Worm (Caenorhabditis elegans): Measurements from ENCODE around the gene F54D8.10.
"Not testable (repeated sequence)": the region's sequence is repeated elsewhere in the genome, so short reads cannot be mapped to it uniquely, and the experiment has no call there.

F54D8.10 gene

DNA sequence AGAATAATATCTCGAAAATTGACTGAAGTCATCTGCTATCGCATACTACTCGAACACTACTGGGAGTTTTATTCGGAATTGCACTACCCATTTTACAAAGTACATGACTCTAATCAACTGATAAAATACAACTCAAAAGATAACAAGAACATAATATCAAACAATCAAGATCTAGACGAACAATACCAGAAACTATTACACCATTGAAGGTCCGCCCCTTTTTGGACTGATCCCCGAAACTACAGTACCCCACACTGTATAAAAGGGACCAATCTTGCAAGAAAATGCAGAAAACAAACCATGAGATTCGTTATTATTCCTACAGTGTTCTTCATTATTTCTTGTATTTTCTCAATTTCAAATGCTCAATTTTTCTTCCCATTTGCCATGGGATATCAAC lies at the start of gene F54D8.10:
Gene F54D8.10, plus strand, starts transcription at position 301 of the 400 bp plus-strand sequence.
- TF ChIP-seq tab-1 (GFP tag; IDR thresholded peaks at IDR 0.05), result no peak
- TF ChIP-seq cog-1 (tag; optimal IDR thresholded peaks at IDR 0.05), result no peak
- no peak for TF ChIP-seq ztf-23 (GFP tag; IDR thresholded peaks at IDR 0.05)
- no peak for TF ChIP-seq ref-1 (GFP tag; conservative IDR thresholded peaks at IDR 0.05)
- TF ChIP-seq med-1 (GFP tag; optimal IDR thresholded peaks at IDR 0.05; ENCODE audit: insufficient read depth), result no peak
- TF ChIP-seq klf-2 (GFP tag; conservative IDR thresholded peaks at IDR 0.05), result no peak
- TF ChIP-seq T22C8.4 (GFP tag; IDR thresholded peaks at IDR 0.05), result no peak
- no peak for TF ChIP-seq flt-1 (GFP tag; IDR thresholded peaks at IDR 0.05)
- TF ChIP-seq ztf-29 (GFP tag; IDR thresholded peaks at IDR 0.05), result no peak

DNA sequence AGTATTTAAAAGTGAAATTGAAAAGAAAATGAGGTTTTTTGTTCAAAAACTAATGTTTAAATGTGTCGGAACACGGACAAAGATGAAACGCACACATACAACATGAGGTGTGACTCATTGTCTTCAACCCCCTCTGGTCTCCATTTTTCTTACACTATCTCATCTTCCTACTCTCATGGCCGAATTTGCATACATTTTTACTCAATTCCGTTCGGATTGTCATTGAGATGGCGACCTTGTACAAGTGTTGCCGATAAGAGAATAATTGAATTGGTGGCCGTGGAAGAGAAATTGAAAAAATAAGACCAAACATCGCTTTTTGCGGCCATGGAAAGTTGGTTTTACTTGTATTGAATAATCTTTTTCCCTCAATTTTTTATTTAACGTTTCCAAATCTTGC lies 47.4 kb upstream of the F54D8.10 start, which contains the start of gene txbp-3:
Gene txbp-3, minus strand, starts transcription at position 285 of the 400 bp plus-strand sequence.
- TF ChIP-seq cog-1 (tag; optimal IDR thresholded peaks at IDR 0.05) (peak; percentile 21), ref-1 (GFP tag; conservative IDR thresholded peaks at IDR 0.05) (no peak), med-1 (GFP tag; optimal IDR thresholded peaks at IDR 0.05; ENCODE audit: insufficient read depth) (no peak), ztf-23 (GFP tag; IDR thresholded peaks at IDR 0.05) (peak; percentile 71), klf-2 (GFP tag; conservative IDR thresholded peaks at IDR 0.05) (no peak), ztf-29 (GFP tag; IDR thresholded peaks at IDR 0.05) (no peak), T22C8.4 (GFP tag; IDR thresholded peaks at IDR 0.05) (no peak), flt-1 (GFP tag; IDR thresholded peaks at IDR 0.05) (no peak), tab-1 (GFP tag; IDR thresholded peaks at IDR 0.05) (no peak)

DNA sequence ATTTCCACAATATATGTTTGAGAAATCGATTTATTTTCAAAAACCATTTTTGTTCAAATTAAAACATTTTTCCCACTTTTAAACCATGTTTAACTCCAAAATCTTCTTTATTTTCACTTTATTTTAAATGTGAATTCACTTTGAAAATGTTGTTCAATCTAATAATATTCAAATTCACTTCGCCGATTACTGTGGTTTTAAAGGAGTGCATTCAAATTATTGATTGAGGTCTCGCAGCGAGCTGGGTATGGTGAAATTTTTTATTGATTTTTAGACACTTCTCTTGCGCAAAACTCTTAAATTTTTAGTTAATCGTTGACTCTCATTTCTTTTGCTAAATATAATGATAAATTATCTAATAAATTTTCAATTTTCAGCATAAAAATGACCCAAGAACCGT lies 46.9 kb upstream of the F54D8.10 start, which contains the start of gene C45G9.5:
Gene C45G9.5, plus strand, starts transcription at position 378 of the 400 bp plus-strand sequence.
- TF ChIP-seq flt-1 (GFP tag; IDR thresholded peaks at IDR 0.05) (no peak), tab-1 (GFP tag; IDR thresholded peaks at IDR 0.05) (no peak), med-1 (GFP tag; optimal IDR thresholded peaks at IDR 0.05; ENCODE audit: insufficient read depth) (no peak), ztf-23 (GFP tag; IDR thresholded peaks at IDR 0.05) (no peak), klf-2 (GFP tag; conservative IDR thresholded peaks at IDR 0.05) (no peak), T22C8.4 (GFP tag; IDR thresholded peaks at IDR 0.05) (no peak), cog-1 (tag; optimal IDR thresholded peaks at IDR 0.05) (no peak), ztf-29 (GFP tag; IDR thresholded peaks at IDR 0.05) (no peak), ref-1 (GFP tag; conservative IDR thresholded peaks at IDR 0.05) (no peak)

DNA sequence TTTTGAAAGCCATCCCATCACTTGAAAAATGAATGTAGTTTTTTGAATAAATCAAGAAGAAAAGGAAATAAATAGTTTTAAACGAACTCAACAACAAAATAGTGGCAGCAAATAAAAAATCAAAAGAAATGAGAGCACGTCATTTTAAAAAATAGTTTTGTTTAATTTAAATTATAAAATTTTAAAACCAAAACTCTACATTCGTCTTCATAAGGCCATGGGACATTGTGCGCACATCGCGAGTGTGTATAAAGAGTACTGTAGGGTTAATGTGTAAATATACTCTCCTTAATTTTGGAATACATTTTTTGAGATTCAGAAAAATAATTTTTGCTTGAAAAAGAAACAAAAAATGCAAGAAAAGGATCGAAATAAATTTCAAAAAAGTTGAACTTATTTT lies 42.7 kb upstream of the F54D8.10 start, which contains the start of gene C45G9.15:
Gene C45G9.15, minus strand, starts transcription at position 101 of the 400 bp plus-strand sequence.
- TF ChIP-seq tab-1 (GFP tag; IDR thresholded peaks at IDR 0.05) (no peak), med-1 (GFP tag; optimal IDR thresholded peaks at IDR 0.05; ENCODE audit: insufficient read depth) (no peak), ztf-23 (GFP tag; IDR thresholded peaks at IDR 0.05) (no peak), ref-1 (GFP tag; conservative IDR thresholded peaks at IDR 0.05) (no peak), cog-1 (tag; optimal IDR thresholded peaks at IDR 0.05) (no peak), flt-1 (GFP tag; IDR thresholded peaks at IDR 0.05) (no peak), klf-2 (GFP tag; conservative IDR thresholded peaks at IDR 0.05) (no peak), ztf-29 (GFP tag; IDR thresholded peaks at IDR 0.05) (no peak), T22C8.4 (GFP tag; IDR thresholded peaks at IDR 0.05) (no peak)

DNA sequence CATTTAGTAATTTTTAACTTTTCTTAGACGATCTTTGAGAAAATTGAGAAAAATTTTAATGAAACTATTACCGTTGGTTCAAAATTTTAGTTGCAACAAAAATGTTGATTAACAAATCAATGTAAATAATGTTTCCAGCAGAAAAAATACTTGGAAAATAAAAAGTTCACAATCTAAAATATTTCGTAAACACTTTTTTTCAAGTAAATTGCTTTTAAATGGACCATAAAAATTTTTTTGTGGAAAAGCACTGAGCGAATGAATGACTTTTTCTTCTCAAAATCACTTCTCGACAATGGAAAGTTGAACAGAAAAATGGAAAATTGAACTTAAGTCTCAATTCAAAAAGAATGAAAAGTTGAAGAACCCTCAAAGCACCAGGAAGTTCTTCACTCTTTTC lies 41.1 kb upstream of the F54D8.10 start, which contains the start of gene C45G9.8:
Gene C45G9.8, minus strand, starts transcription at position 101 of the 400 bp plus-strand sequence.
- TF ChIP-seq T22C8.4 (GFP tag; IDR thresholded peaks at IDR 0.05) (no peak), klf-2 (GFP tag; conservative IDR thresholded peaks at IDR 0.05) (no peak)

DNA sequence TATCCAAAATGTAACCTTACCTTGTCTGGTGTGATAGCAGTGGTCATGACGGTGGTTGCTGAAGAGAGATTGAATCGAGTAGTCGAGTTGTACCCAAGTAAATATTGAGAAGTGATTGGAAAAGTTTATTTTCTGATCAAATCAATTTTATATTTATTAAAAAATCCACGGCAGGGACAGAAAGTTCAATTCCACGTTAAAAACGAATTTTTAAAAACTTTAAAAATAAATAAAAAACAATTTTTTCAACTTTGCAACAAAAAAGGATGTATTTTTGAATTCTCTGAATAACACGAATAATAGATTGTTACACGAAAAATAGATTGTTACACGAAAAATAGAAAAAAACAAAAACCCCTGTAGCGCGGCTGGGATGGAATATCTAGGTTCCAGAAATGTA lies 38.9 kb upstream of the F54D8.10 start, which contains the start of gene C45G9.9:
Gene C45G9.9, minus strand, starts transcription at position 101 of the 400 bp plus-strand sequence.
- not testable (repeated sequence) for TF ChIP-seq klf-2 (GFP tag; conservative IDR thresholded peaks at IDR 0.05); ref-1 (GFP tag; conservative IDR thresholded peaks at IDR 0.05); ztf-23 (GFP tag; IDR thresholded peaks at IDR 0.05)

DNA sequence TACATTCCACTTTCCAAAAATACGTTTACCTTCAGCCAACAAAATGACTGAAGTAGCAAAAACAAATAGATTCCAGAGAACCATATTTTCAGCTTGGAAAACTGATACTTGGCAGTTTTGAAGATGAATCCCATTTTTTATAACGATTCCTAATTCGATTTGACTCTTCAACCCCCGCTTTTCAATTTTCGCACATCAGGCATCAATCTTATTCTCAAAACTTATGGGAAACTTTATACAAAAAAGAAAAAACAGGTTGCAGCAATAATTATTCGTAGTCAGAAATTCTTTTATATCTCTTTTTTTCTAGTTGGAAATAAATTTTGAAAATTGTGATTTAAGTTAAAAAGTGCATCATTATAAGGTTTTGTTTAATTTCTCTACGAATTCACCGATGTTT lies 32.8 kb upstream of the F54D8.10 start, which contains the start of gene C45G9.10:
Gene C45G9.10, minus strand, starts transcription at position 101 of the 400 bp plus-strand sequence.
- TF ChIP-seq med-1 (GFP tag; optimal IDR thresholded peaks at IDR 0.05; ENCODE audit: insufficient read depth), result no peak
- TF ChIP-seq tab-1 (GFP tag; IDR thresholded peaks at IDR 0.05), result no peak
- TF ChIP-seq flt-1 (GFP tag; IDR thresholded peaks at IDR 0.05), result no peak
- TF ChIP-seq ref-1 (GFP tag; conservative IDR thresholded peaks at IDR 0.05), result no peak
- no peak for TF ChIP-seq ztf-29 (GFP tag; IDR thresholded peaks at IDR 0.05)
- TF ChIP-seq klf-2 (GFP tag; conservative IDR thresholded peaks at IDR 0.05), result no peak
- no peak for TF ChIP-seq cog-1 (tag; optimal IDR thresholded peaks at IDR 0.05)
- no peak for TF ChIP-seq T22C8.4 (GFP tag; IDR thresholded peaks at IDR 0.05)
- TF ChIP-seq ztf-23 (GFP tag; IDR thresholded peaks at IDR 0.05), result no peak

DNA sequence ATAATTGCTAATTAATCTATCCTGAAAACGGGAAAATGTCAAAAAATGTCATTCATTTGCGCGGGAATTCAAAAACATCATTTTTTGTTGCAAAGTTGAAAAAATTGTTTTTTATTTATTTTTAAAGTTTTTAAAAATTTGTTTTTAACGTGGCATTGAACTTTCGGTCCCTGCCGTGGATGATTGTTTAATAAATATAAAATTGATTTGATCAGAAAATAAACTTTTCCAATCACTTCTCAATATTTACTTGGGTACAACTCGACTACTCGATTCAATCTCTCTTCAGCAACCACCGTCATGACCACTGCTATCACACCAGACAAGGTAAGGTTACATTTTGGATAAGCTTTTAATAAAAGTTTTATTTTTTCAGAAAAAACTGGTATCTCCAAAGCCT lies 32.2 kb upstream of the F54D8.10 start, which contains the start of gene C45G9.4:
Gene C45G9.4, plus strand, starts transcription at position 301 of the 400 bp plus-strand sequence.
- TF ChIP-seq ztf-23, ztf-29, tab-1 (GFP tag; IDR thresholded peaks at IDR 0.05): not testable (repeated sequence)

DNA sequence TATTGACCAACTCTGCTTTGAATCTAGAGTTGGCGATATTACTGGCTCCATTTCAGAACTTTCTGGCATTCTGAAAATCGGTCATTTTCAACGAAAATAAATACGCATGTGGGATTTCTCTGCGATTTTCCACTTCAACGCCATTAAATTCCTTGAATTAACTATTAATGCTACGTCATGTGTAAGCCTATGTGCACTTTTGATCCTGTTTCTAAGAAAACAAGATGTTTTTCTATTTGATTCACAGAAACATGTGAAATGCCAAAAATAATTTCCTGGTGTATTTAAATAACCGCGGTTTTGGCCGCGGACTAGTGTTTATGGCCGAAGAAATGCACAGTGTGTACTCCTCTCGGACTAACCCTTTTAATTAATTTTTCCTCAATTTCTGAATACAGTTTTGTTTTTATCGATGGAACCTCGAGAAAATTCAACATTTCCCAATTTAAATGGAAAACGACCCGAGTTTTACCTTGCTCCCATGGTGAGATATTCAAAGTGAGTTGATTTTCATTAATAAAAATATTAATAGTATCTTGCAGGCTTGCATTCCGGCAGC lies 25.9 kb upstream of the F54D8.10 start, which contains the start of the genes C45G9.11 and C45G9.2:
Gene C45G9.11, minus strand, starts transcription at position 51 of the 559 bp plus-strand sequence.
Gene C45G9.2, plus strand, starts transcription at position 392 of the 559 bp plus-strand sequence.
- TF ChIP-seq klf-2 (GFP tag; conservative IDR thresholded peaks at IDR 0.05) (no peak), tab-1 (GFP tag; IDR thresholded peaks at IDR 0.05) (no peak), med-1 (GFP tag; optimal IDR thresholded peaks at IDR 0.05; ENCODE audit: insufficient read depth) (no peak), T22C8.4 (GFP tag; IDR thresholded peaks at IDR 0.05) (no peak), ztf-29 (GFP tag; IDR thresholded peaks at IDR 0.05) (no peak), ztf-23 (GFP tag; IDR thresholded peaks at IDR 0.05) (peak; percentile 74), flt-1 (GFP tag; IDR thresholded peaks at IDR 0.05) (peak; percentile 61), cog-1 (tag; optimal IDR thresholded peaks at IDR 0.05) (peak; percentile 62), ref-1 (GFP tag; conservative IDR thresholded peaks at IDR 0.05) (no peak)

DNA sequence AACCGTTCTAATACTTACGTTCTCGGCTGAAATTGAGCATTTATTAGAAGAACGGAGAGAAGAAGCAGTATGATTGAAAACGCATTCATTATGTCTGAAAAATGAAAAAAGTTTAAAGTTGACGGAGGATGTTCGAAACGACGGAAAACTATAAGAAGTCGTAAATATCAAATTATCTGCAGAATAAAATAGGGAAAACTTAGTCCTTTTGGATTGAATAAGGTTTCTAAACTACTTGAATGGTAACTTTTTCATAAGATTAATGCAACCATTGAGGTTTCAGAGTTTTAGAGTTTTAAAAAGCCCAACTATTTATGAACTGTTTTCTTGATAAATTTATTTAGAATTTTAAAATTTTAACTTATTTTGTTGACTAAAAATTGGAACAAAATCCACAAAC lies 23.1 kb upstream of the F54D8.10 start, which contains the start of gene C45G9.12:
Gene C45G9.12, minus strand, starts transcription at position 101 of the 400 bp plus-strand sequence.
- TF ChIP-seq ztf-23 (GFP tag; IDR thresholded peaks at IDR 0.05) (no peak), klf-2 (GFP tag; conservative IDR thresholded peaks at IDR 0.05) (no peak), ref-1 (GFP tag; conservative IDR thresholded peaks at IDR 0.05) (no peak), cog-1 (tag; optimal IDR thresholded peaks at IDR 0.05) (no peak), med-1 (GFP tag; optimal IDR thresholded peaks at IDR 0.05; ENCODE audit: insufficient read depth) (no peak), tab-1 (GFP tag; IDR thresholded peaks at IDR 0.05) (no peak), T22C8.4 (GFP tag; IDR thresholded peaks at IDR 0.05) (no peak)

Measured in whole organism, midembryonic.